Worm (Caenorhabditis elegans) whole organism, L1 larva: ENCODE results near the gene pag-3.
A peak's percentile ranks its signal among the peaks of the same experiment; 100 is the strongest.

Experiments
- aly-2 ChIP-seq: fragments of 150-350 bp; optimal IDR thresholded peaks from 2 replicates; lab custom pipeline; 2014; ENCODE audit warnings: missing biosample characterization, missing genetic modification characterization
- ama-1 ChIP-seq: fragments of 150-350 bp; optimal IDR thresholded peaks from 2 replicates; lab custom pipeline; 2014
- efl-1 ChIP-seq, 4 experiments: fragments of 150-350 bp; optimal IDR thresholded peaks in 3 of 4; peaks in 1 of 4; 1 replicate in 1 of 4; 2 replicates in 3 of 4; lab custom pipeline; 2014; ENCODE audit warnings: missing biosample characterization in 2 of 4, missing genetic modification characterization in 2 of 4, missing genetic modification reagents in 2 of 4
- grh-1 ChIP-seq: fragments of 200-800 bp; sonication (Bioruptor generic); IDR thresholded peaks from 2 replicates; pipeline ENCODE4 v1.3.6; 2022; ENCODE audit warnings: missing genetic modification reagents, missing genetic modification characterization, missing compliant biosample characterization
- nhr-77 ChIP-seq: fragments of 150-350 bp; optimal IDR thresholded peaks from 2 replicates; lab custom pipeline; 2014; ENCODE audit warnings: missing biosample characterization, missing genetic modification characterization
- pqm-1 ChIP-seq: sonication (generic microtip); optimal IDR thresholded peaks from 3 replicates; lab custom pipeline; 2017; ENCODE audit warnings: missing biosample characterization, missing genetic modification characterization
- tbx-2 ChIP-seq: sonication (generic microtip); optimal IDR thresholded peaks from 2 replicates; lab custom pipeline; 2016; ENCODE audit warnings: missing genetic modification characterization, missing compliant biosample characterization
- unc-130 ChIP-seq: fragments of 150-350 bp; optimal IDR thresholded peaks from 2 replicates; lab custom pipeline; 2017; ENCODE audit warnings: missing biosample characterization, missing genetic modification characterization, inconsistent platforms
- unc-62 ChIP-seq: fragments of 150-350 bp; optimal IDR thresholded peaks from 2 replicates; lab custom pipeline; 2014; ENCODE audit warnings: missing biosample characterization, missing genetic modification reagents, missing genetic modification characterization

DNA sequence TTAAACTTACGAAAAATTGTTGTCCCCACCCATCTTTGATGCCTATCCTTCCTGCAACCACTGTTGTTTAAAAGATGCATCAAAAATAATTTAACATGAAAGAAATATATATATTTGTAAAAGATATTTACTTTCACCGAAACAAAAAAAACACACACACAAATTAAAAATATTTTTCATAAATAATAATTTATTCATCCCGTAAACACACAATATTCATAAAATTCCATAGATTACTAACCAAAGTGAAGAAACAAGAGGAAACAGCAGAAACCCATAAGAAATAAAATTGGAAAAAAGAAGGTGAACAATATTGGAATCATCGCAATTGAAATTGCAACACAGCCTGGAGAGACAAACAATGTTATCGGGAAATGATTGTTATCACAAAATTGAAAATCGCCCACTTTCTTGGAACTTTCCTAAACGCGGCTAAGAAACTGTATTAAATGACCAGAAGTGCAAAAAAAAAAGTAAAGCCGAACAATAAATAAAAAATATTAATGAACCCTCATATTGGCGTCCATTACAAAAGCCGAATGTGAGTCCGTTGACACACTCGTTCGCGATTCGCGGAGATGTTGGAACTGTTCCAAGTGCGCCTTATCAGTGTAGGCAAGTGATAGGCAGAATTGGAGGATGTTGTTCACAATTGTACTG lies 49.6 kb upstream of the pag-3 start, which contains the start of gene slc-25A18.1:
- no peak for TF ChIP-seq unc-62
- TF ChIP-seq tbx-2, result no peak
- no peak for TF ChIP-seq pqm-1 (tag; lab: Kevin White, UChicago)
- no peak for TF ChIP-seq ama-1 (lab: Kevin White, UChicago)
- no peak for TF ChIP-seq efl-1 (optimal IDR thresholded peaks at IDR 0.05; lab: Kevin White, UChicago)
- TF ChIP-seq efl-1 (GFP tag; optimal IDR thresholded peaks at IDR 0.05 in 1 of 2; lab: Kevin White, UChicago), result peak in 1 of 2 experiments; percentile 41
- TF ChIP-seq aly-2 (tag; lab: Kevin White, UChicago), result no peak
- no peak for TF ChIP-seq unc-130 (tag; lab: Kevin White, UChicago)
- TF ChIP-seq grh-1 (GFP tag; lab: Robert Waterston, UW), result no peak
- TF ChIP-seq nhr-77 (tag; lab: Kevin White, UChicago), result no peak
